Worm (Caenorhabditis elegans): ENCODE data around the gene idpc-6.

The idpc-6 gene

DNA sequence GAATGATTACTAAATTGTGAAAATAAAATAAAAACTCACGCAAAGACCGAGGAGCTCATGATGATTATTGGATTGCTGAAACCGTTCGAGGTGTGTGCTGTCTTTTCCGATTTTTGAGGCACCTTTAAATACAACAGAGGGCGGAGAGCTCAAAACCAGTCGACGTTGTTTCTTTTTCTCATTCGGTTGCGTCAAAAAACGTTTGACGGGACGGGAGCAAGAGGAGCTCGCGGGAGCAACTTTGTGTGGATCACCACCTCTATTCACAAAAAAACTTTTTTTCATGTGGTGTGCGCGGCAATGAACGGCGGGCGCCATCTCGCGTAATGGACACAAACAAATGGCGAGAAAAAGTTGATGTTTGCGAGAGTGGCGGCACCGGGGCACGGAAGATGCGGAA, 9.2 kb downstream of the idpc-6 start, which contains the start of gene idpc-3:
Gene idpc-3 (minus strand): TSS at position 101 of the 400 bp plus-strand sequence.
- TF ChIP-seq die-1 (tag; optimal IDR thresholded peaks at IDR 0.05) (no peak), lsl-1 (GFP tag; optimal IDR thresholded peaks at IDR 0.05) (no peak), lin-26 (GFP tag; IDR thresholded peaks at IDR 0.05) (no peak), aptf-3 (GFP tag; IDR thresholded peaks at IDR 0.05) (no peak), egl-44 (GFP tag; IDR thresholded peaks at IDR 0.05) (no peak), lir-1 (GFP tag; conservative IDR thresholded peaks at IDR 0.05) (no peak), ceh-100 (GFP tag; IDR thresholded peaks at IDR 0.05) (no peak), bed-1 (GFP tag; IDR thresholded peaks at IDR 0.05) (no peak), unc-62 (GFP tag; optimal IDR thresholded peaks at IDR 0.05) (no peak), F49E8.2 (tag; optimal IDR thresholded peaks at IDR 0.05; ENCODE audit: insufficient read depth) (no peak), attf-6 (GFP tag; IDR thresholded peaks at IDR 0.05) (no peak), cebp-1 (GFP tag; IDR thresholded peaks at IDR 0.05) (no peak), cebp-1 (tag; optimal IDR thresholded peaks at IDR 0.05) (no peak), pha-4 (tag; optimal IDR thresholded peaks at IDR 0.05) (no peak), ztf-28 (GFP tag; IDR thresholded peaks at IDR 0.05) (no peak), gei-17 (GFP tag; optimal IDR thresholded peaks at IDR 0.05) (no peak), athp-1 (tag; optimal IDR thresholded peaks at IDR 0.05) (no peak), nfya-2 (GFP tag; IDR thresholded peaks at IDR 0.05) (no peak), pbrm-1 (GFP tag; IDR thresholded peaks at IDR 0.05) (no peak), F23B12.7 (tag; optimal IDR thresholded peaks at IDR 0.05; ENCODE audit: insufficient read depth) (no peak)

DNA sequence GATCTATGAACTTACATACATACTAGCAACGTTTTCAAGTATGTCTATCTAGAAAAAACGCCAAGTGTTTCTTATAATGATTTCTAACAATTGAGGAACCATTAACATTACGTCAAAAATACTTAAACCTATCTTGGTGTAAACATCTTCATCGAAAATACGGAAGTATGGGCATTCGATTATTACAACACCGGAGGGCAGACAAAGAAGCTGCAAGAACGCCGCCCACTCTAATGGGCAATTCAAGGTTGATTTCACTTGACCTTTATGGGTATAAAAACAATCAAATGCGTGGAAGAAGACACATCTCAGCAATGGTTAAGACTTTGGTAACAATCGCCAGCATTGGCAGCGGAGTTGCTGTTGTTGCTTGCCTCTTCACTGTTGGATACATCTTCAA, 9.7 kb downstream of the idpc-6 start, which contains the start of gene col-146:
Gene col-146 (plus strand): TSS at position 301 of the 400 bp plus-strand sequence.
- TF ChIP-seq egl-18 (GFP tag; IDR thresholded peaks at IDR 0.05) (no peak), ekl-4 (GFP tag; IDR thresholded peaks at IDR 0.05) (no peak), somi-1 (GFP tag; optimal IDR thresholded peaks at IDR 0.05) (no peak), F55B11.4 (tag; optimal IDR thresholded peaks at IDR 0.05; ENCODE audit: borderline replicate concordance, insufficient read depth) (no peak), sptf-2 (GFP tag; optimal IDR thresholded peaks at IDR 0.05) (no peak), nfya-2 (GFP tag; IDR thresholded peaks at IDR 0.05) (no peak)

DNA sequence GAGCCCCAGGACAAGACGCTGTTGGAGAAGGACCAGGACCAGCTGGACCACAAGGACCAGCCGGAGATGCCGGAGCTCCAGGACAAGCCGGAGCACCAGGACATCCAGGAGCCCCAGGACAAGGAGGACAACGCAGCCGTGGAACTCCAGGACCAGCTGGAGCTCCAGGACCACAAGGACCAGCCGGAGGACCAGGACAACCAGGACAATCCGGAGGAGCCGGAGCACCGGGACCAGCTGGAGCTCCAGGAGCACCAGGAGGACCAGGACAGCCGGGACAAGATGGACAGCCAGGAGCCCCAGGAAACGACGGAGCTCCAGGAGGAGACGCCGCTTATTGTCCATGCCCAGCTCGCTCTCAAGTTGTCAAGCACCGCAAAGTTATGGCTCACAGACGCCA, 10.6 kb downstream of the idpc-6 start:
- TF ChIP-seq egrh-3 (GFP tag; IDR thresholded peaks at IDR 0.05) = peak; percentile 97
- TF ChIP-seq lir-1 (GFP tag; conservative IDR thresholded peaks at IDR 0.05) = no peak
- TF ChIP-seq nfya-1 (tag; optimal IDR thresholded peaks at IDR 0.05; ENCODE audit: borderline replicate concordance, insufficient read depth) = no peak
- no peak for TF ChIP-seq mel-28 (tag; optimal IDR thresholded peaks at IDR 0.05; ENCODE audit: borderline replicate concordance)
- TF ChIP-seq mcd-1 (GFP tag; IDR thresholded peaks at IDR 0.05) = peak; percentile 32; the same call in 1 of the 2 replicates
- TF ChIP-seq ztf-6 (GFP tag; IDR thresholded peaks at IDR 0.05) = no peak
- no peak for TF ChIP-seq dpff-1 (tag; optimal IDR thresholded peaks at IDR 0.05)
- peak; percentile 34; the same call in 1 of the 2 replicates for TF ChIP-seq dox-1 (GFP tag; IDR thresholded peaks at IDR 0.05)
- TF ChIP-seq hlh-26 (GFP tag; conservative IDR thresholded peaks at IDR 0.05) = no peak
- TF ChIP-seq bed-1 (GFP tag; IDR thresholded peaks at IDR 0.05) = no peak
- TF ChIP-seq B0336.3 (GFP tag; IDR thresholded peaks at IDR 0.05) = no peak
- TF ChIP-seq ets-4 (GFP tag; optimal IDR thresholded peaks at IDR 0.05) = no peak
- TF ChIP-seq zfh-2 (GFP tag; conservative IDR thresholded peaks at IDR 0.05) = peak; percentile 72
- TF ChIP-seq F49E8.2 (tag; optimal IDR thresholded peaks at IDR 0.05; ENCODE audit: insufficient read depth) = no peak
- no peak for TF ChIP-seq lsy-27 (tag; optimal IDR thresholded peaks at IDR 0.05; ENCODE audit: borderline replicate concordance, insufficient read depth)
